Worm (Caenorhabditis elegans): ENCODE results near the gene snu-66.

DNA sequence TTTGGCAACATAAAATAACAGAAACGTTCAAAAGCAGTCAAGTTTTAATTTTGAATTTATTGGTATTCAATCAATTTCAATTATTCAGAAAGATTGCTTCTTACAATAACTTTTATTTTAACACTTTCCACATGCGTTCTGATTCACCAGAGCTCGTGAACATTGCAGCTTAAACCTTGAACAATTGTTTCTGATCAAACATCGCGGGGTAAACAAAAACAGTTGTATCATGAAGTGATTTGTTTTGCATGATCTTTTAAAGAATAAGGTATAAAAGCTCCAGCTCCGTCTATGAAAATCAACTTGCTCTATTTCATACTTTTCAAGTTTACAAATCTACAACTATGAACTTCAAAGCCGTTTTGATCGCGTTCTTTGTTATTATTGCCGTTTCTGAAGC lies 52.1 kb downstream of the snu-66 start, which contains the start of gene C54F6.6:
- TF ChIP-seq lin-13 (GFP tag; optimal IDR thresholded peaks at IDR 0.05) (no peak), zag-1 (tag; optimal IDR thresholded peaks at IDR 0.05) (no peak), ztf-4 (tag; optimal IDR thresholded peaks at IDR 0.05) (no peak), elt-3 (tag; optimal IDR thresholded peaks at IDR 0.05) (no peak), lin-39 (tag; optimal IDR thresholded peaks at IDR 0.05) (no peak)

All from whole organism, L2 larva.